Fruit fly (Drosophila melanogaster) ovary, adult (tissue): ENCODE measurements around the gene Scm.
"Not testable (repeated sequence)": the region's sequence is repeated elsewhere in the genome, so short reads cannot be mapped to it uniquely, and the experiment has no call there.

Experiments used
- CG17801 ChIP-seq: fragments of 200-800 bp; optimal IDR thresholded peaks from 2 replicates; lab custom pipeline; 2019; ENCODE audit warnings: missing biosample characterization, mild to moderate bottlenecking, missing genetic modification characterization, moderate library complexity; ENCODE audit not compliant: partially characterized antibody

Scm gene

DNA sequence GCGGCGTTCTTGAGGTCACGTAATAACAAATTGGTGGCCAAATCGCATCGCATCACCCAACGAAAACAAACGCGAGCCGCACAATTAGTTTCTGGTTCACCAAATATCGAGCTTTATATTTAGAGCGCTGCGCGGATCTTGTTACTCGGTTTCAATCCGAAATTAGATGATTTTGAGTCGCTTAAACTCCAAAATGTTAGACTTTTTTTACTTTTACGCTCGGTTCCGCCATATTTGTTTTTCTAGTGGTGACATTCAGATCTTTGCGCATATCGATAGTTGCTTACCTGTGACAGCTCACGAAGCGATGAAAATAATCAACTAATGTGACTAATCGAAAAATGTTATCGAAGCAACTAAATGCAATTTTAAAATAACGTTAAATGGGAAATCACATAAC lies at the start of gene Scm:
Gene Scm, minus strand, starts transcription at position 251 of the 400 bp plus-strand sequence.
- peak; percentile 47 for TF ChIP-seq CG17801 (GFP tag; lab: Kevin White, UChicago)

DNA sequence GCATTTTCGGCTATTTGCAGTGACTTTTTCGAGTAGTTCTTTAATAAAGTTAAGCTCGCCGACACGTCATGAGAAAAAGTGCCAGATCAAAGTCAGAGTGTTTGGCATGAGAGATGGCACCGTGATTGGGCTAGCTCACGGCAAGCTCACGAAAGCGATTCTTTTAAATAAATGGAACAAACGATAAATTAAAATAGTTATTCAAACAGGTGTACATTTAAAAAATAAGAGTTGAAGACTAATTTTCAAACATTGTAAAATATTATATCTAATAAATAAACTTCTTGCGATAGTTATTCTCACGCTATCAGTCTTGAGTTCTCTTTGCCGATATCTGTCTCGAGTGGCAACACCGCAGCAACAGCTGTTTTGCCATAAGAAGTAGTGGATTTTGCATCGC lies 48.0 kb upstream of the Scm start, which contains the start of the genes eca and CG18542:
Gene eca, minus strand, starts transcription at position 101 of the 400 bp plus-strand sequence.
Gene CG18542, plus strand, starts transcription at position 385 of the 400 bp plus-strand sequence.
- not testable (repeated sequence) for TF ChIP-seq CG17801 (GFP tag; lab: Kevin White, UChicago)

DNA sequence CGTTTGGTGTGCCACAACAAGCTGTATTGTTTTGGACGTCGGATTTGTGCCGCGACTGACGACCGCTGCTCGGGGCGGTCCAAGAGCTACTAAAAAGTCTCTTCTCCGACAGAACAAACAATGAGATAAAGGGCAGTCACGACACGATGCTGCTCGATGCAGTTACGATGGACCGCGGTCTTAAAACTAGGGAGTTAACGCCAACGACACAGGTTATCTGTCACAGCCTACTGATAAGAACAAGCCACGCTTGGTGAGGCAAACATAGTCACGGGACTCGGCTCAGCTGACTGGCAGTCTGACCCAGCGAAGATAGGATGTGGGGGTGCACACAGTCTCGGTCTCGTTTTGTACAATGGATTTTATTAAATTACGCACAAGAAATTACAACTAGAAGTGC lies 46.7 kb upstream of the Scm start, which contains the start of gene CG9444:
Gene CG9444, minus strand, starts transcription at position 140 of the 400 bp plus-strand sequence.
- TF ChIP-seq CG17801 (GFP tag; lab: Kevin White, UChicago) = no peak

DNA sequence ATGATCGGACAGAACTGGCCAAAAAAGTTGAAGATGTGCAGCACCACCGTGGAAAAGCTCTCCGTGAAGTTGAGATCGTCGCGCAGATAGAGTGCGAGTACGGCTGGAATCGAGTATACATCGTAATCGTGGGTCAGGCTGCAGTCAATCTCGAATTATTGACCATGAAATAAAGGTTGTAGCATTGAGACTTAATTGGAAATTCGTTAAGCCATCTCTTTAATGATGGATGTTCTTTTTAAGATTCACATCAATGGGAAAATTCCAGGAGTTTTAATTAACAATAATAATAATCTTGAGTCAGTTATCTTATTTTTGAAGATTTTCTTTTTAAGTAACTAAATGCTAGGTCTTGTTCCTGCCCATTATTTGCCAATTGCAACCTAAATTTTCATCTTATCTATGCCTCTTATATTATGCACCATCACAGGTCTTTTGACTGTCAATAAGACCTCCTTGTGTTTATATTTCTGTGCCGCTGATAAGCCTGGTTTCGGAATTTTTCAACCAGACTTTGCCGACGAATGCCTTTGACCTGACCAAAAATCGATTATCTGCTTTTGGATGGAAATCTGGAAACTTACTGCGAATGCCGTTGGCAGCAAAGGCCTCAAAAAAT lies 45.8 kb upstream of the Scm start:
- TF ChIP-seq CG17801 (GFP tag; lab: Kevin White, UChicago) = no peak

DNA sequence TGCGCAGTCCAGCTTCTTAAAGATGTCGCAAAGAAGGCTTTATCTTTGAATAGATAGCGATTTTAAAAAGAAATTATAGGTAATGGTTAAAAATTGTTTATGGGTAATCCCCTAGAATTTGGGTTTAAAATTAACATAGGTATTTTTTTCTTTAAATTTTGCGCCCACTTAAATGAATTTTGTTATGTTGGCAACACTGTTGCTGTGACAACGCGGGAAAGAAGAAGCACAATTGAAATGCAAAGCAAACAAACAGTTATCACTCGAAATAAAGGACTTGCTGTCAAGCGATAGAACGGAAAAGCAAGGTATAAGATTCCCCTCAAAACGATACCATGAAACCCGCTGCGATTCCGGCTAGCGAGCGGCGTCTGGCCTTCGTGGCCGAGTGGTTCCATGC lies 42.3 kb upstream of the Scm start, which contains the start of gene nmdyn-D7:
Gene nmdyn-D7, plus strand, starts transcription at position 194 of the 400 bp plus-strand sequence.
- TF ChIP-seq CG17801 (GFP tag; lab: Kevin White, UChicago) = no peak

DNA sequence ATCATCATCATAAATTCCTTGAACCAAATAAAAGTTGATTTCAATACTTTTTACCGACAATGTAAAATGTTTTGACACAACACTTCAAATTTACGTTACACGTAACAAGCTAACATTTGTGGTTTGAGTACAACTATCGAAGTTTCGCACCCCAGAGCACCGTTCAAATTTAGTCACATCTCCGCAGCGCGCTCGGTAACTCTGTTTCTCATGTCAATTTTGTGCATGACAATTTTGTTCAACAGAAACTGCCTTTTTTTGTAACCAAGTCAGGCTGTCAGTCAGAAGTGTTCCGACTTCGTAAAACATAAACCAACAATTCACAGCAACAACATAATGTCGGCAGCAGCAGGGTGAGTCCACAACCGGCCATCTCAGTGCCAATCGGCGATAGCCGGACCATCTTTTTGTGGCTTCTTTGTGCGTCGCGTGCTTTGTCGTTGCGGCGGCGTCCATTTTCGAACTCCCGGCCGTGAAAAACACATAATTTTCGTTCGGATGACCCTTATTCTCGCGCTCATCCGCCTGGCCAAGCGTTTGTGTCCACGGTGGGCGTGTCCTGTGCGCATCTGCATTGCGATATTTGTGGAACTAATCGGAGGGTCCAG lies 40.4 kb upstream of the Scm start, which contains the start of gene p23:
Gene p23, plus strand, starts transcription at position 194 of the 608 bp plus-strand sequence.
- no peak for TF ChIP-seq CG17801 (GFP tag; lab: Kevin White, UChicago)

DNA sequence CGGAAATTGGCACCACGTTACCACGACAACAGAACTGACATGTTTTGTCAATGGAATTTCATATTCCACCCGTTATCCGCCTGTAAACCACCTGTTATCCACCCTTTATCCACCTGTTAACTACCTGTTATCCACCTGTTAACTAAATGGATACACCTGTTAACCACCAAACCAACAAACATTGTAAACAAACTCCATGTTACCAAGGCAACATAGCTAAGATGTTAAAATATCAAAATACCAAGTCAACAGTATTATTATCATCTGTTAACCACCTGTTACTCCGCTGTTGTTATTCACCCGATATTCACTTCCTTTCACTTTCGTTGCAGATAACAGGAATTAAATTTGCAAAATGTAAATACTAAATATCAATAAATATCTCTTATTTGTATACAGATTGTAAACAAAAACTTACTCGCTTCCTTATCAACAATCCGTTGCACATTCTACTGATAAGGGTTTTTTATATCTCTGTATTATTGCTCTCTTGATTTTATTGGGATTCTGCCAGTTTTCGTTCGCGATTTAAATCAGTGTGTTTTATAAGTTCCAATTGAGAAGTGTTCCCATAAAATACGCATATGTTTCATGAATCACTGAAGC lies 37.7 kb upstream of the Scm start, which contains the start of gene Nepl12:
Gene Nepl12, plus strand, starts transcription at position 556 of the 606 bp plus-strand sequence.
- no peak for TF ChIP-seq CG17801 (GFP tag; lab: Kevin White, UChicago)

DNA sequence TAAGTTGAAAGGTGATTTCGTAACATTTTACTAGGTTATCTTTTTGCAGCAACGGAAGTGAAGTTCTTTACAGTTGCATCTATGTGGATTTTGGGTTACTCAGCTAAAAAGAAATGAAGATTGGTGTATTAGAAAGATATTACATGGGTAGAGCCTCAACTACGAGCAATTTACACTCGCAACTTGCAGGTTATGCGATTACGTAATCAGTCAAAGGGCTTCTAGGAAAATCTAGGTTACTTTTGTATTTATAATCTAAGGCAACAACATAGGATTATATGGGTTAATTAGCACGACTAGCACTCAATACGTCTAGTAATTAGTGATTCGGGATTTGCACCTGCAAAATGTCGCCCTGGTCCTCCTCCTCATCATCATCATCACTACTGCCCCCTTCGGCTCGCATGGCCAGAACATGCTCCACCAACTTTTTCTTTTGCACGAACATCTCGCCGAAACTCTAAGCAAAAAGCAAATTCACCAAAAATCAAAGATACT lies 36.8 kb upstream of the Scm start, which contains the start of gene Dhc1:
Gene Dhc1, minus strand, starts transcription at position 448 of the 498 bp plus-strand sequence.
- TF ChIP-seq CG17801 (GFP tag; lab: Kevin White, UChicago) = no peak

DNA sequence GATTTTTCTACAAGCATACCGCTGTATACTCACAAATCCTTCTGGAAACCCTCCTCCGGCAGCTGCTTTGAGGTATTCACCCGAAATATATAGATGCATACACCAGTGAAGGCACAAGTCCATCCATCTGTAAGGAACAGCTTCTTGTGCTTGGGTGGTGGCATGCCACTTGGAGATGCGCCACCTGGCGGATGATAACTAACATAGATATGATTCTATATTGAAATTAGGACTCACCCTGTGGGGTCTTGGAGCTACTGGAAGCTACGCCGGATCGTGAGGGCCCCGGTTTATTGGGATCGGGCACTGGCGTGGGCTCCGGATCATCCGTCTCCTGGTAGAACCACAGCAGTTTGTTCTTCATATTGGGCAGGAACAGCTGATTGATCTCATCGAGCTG lies 35.8 kb upstream of the Scm start:
- no peak for TF ChIP-seq CG17801 (GFP tag; lab: Kevin White, UChicago)

DNA sequence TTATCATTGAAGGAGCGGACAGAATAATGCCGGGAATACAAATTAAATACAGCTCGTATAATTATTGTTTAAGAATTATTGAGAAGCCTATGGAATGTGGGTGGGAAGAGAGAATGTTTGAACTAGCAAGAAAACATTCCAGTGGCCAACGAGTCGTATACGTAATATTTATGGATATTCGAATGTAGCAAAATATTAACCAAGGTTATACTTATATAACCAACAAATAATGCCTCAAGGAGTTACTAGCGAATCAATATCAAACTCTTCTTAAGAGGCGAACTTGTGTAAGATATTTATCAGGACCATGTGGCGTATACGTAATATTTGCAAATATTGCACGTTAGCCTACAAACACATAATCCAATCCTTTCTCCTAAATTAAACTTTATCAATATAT lies 28.0 kb upstream of the Scm start:
- no peak for TF ChIP-seq CG17801 (GFP tag; lab: Kevin White, UChicago)

DNA sequence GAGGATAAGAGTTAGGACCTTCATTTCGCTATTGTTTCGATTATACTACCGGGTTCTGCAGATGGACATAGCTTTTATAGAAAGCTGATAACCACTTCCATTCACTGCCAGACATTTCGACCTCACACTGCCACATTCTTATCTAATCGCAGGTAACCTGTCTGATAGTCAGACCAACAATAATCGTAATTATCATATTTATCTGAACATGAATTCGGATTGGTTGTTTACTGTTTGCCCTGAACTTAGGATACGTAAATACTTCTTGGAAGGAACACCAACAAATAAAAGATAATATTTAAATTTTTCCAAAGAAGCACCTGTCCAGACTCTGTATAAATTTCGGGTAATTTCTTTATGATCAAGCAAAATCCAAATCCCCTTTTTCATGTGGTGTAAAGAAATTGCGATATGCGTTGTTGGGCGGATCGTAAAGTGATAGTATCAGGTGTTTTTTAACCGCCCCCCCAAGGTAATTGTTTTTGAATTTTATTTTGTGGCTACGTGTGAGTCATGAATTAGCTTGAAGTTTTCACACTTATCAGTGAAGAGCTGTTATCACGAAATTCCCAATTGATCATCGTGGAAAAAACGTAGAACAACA lies 8.8 kb upstream of the Scm start, which contains the start of gene Fst:
Gene Fst, minus strand, starts transcription at position 51 of the 604 bp plus-strand sequence.
- TF ChIP-seq CG17801 (GFP tag; lab: Kevin White, UChicago) = no peak

DNA sequence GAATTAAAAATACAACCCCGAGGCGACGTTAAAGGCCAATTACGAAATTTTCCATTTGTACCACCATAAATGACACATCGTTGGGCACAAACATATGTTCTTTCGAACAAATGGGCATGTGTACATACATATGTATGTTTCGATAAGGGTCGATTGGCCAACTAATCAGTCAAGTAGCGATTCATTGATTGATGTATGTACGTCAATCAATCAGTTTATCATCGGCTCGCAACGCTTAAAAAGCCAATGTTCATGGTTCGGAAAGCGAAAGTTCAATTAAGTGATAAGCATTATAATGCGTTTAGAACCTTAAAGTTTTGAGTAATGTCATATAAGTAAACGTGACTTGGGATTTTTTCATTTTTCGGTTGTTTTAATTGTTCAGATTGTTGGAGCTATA lies 7.2 kb upstream of the Scm start:
- no peak for TF ChIP-seq CG17801 (GFP tag; lab: Kevin White, UChicago)

DNA sequence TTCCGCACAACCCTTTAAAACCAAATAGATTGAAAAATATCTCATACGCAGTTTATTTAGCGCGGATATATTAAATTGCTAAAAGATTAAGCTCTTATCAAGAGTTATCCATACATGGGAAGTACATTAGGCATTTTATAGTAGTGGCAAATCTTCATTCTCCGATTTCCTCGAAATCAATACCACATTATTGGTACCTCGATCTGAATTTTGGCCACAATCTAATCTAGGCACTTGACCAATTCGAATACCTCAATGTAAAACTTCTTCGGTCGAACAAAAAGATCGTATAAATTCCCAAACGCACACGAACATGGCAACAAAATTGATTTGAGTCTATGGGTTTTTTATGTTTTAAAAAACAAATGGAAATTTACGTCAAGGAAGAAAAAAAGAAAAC lies 6.6 kb upstream of the Scm start:
- TF ChIP-seq CG17801 (GFP tag; lab: Kevin White, UChicago) = no peak

DNA sequence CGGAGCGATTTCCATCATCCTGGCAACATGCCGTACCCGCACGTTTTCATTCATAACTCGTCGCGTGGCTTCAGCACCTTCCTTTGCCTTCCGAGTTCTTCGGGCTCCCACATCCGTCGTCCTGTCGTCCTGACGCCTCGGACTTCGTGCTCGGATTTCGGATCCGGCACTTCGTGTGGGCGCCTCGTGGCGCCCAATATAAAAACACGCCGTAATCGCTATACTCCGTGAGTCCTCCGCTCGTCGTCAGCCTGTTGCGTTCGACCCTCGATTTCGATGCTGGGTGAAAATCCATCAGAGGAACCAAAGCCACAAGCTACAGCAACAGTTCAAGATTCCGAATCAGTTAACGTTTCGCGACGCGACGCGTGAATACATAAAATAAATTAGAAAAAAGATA lies 2.9 kb upstream of the Scm start:
- TF ChIP-seq CG17801 (GFP tag; lab: Kevin White, UChicago) = no peak

DNA sequence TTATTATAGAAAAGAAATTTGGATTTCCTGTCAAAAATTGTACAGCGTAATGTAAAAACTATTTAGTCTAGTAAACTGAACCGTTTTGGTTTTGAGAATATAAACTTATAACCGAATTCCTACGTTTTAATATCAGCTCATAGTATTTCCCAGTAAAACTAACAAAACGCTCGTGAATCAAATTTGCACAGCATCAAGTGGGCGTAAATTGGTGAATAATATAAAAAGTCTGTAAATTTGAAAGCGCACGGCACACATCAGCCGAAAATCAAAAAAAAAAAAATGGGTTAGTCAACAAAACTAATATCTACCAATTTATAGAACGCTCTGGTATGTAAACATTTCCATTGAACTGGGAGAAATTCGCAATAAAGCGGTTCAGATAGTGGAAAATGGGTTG lies 471 bp upstream of the Scm start, which contains the start of gene Dh44:
Gene Dh44, plus strand, starts transcription at position 301 of the 400 bp plus-strand sequence.
- no peak for TF ChIP-seq CG17801 (GFP tag; lab: Kevin White, UChicago)
